Worm (Caenorhabditis elegans): Measurements from ENCODE around the gene grd-16.

- TF ChIP-seq ceh-79 (tag; optimal IDR thresholded peaks at IDR 0.05) (no peak), aptf-2 (GFP tag; conservative IDR thresholded peaks at IDR 0.05) (no peak), tbp1 (GFP tag; optimal IDR thresholded peaks at IDR 0.05) (no peak)
These were observed 15.1 kb upstream of the grd-16 start for ce11 chrIV:2461396-2461795.

Measured in whole organism, young adult.